Worm (Caenorhabditis elegans): ENCODE data around the gene oig-3.
A peak's percentile ranks its signal among the peaks of the same experiment; 100 is the strongest.

Gene oig-3

ce11 chrV:14684359-14685312 is 44.8 kb upstream of the oig-3 start, which contains the start of gene hsp-90:
TSS of gene hsp-90 (plus strand) at chrV:14684918.
- no peak for TF ChIP-seq mdl-1 (tag; optimal IDR thresholded peaks at IDR 0.05)
- no peak for TF ChIP-seq gmeb-1 (tag; optimal IDR thresholded peaks at IDR 0.05)
- TF ChIP-seq nhr-6 (tag; optimal IDR thresholded peaks at IDR 0.05), result no peak
- no peak for TF ChIP-seq sma-3 (GFP tag; optimal IDR thresholded peaks at IDR 0.05)
- no peak for TF ChIP-seq sem-4 (tag; optimal IDR thresholded peaks at IDR 0.05)
- TF ChIP-seq aly-2 (tag; optimal IDR thresholded peaks at IDR 0.05), result no peak
- no peak for TF ChIP-seq nhr-25 (tag; optimal IDR thresholded peaks at IDR 0.05)
- TF ChIP-seq F13H6.1 (tag; optimal IDR thresholded peaks at IDR 0.05), result no peak
- no peak for TF ChIP-seq snpc-4 (tag; optimal IDR thresholded peaks at IDR 0.05)
- TF ChIP-seq peb-1 (tag; optimal IDR thresholded peaks at IDR 0.05), result no peak
- no peak for TF ChIP-seq nhr-12 (tag; optimal IDR thresholded peaks at IDR 0.05)
- TF ChIP-seq nhr-21 (tag; optimal IDR thresholded peaks at IDR 0.05), result no peak
- TF ChIP-seq egl-27 (tag; optimal IDR thresholded peaks at IDR 0.05), result no peak
- TF ChIP-seq ama-1 (optimal IDR thresholded peaks at IDR 0.05), result peak; percentile 84
- TF ChIP-seq C34F6.9 (tag; optimal IDR thresholded peaks at IDR 0.05), result peak; percentile 55

- TF ChIP-seq ztf-1 (GFP tag; conservative IDR thresholded peaks at IDR 0.05), result peak; percentile 91; the same call in 1 of the 2 replicates
- peak; percentile 83 for TF ChIP-seq nhr-77 (tag; optimal IDR thresholded peaks at IDR 0.05)
- TF ChIP-seq crh-2 (tag; optimal IDR thresholded peaks at IDR 0.05), result peak; percentile 98
- TF ChIP-seq lsy-2 (tag; optimal IDR thresholded peaks at IDR 0.05), result peak; percentile 97 to 98
- peak; percentile 99 for TF ChIP-seq C34F6.9 (tag; optimal IDR thresholded peaks at IDR 0.05)
- TF ChIP-seq ceh-82 (tag; optimal IDR thresholded peaks at IDR 0.05), result peak; percentile 61
- TF ChIP-seq lin-13 (GFP tag; optimal IDR thresholded peaks at IDR 0.05), result peak; percentile 97
- TF ChIP-seq unc-62 (GFP tag; optimal IDR thresholded peaks at IDR 0.05), result peak; percentile 83
- peak; percentile 96 for TF ChIP-seq lin-11 (tag; optimal IDR thresholded peaks at IDR 0.05)
- peak; percentile 95 for TF ChIP-seq gmeb-1 (tag; optimal IDR thresholded peaks at IDR 0.05)
- peak; percentile 73 for TF ChIP-seq ceh-16 (tag; optimal IDR thresholded peaks at IDR 0.05)
- peak; percentile 93 for TF ChIP-seq zag-1 (tag; optimal IDR thresholded peaks at IDR 0.05)
- TF ChIP-seq unc-55 (GFP tag; optimal IDR thresholded peaks at IDR 0.05), result peak; percentile 99
- peak; percentile 98 for TF ChIP-seq sem-4 (tag; optimal IDR thresholded peaks at IDR 0.05)
- TF ChIP-seq elt-1 (tag; optimal IDR thresholded peaks at IDR 0.05), result no peak
- peak; percentile 97 for TF ChIP-seq nhr-129 (tag; optimal IDR thresholded peaks at IDR 0.05)
- TF ChIP-seq egl-27 (tag; optimal IDR thresholded peaks at IDR 0.05), result peak; percentile 95
- peak; percentile 70 for TF ChIP-seq ZK546.5 (tag; optimal IDR thresholded peaks at IDR 0.05)
- peak; percentile 93 for TF ChIP-seq ama-1 (optimal IDR thresholded peaks at IDR 0.05)
- peak; percentile 81 for TF ChIP-seq R02D3.7 (tag; optimal IDR thresholded peaks at IDR 0.05)
- peak; percentile 68 for TF ChIP-seq lin-39 (tag; optimal IDR thresholded peaks at IDR 0.05)
- TF ChIP-seq mbf-1 (tag; optimal IDR thresholded peaks at IDR 0.05), result peak; percentile 54
- TF ChIP-seq nhr-23 (tag; optimal IDR thresholded peaks at IDR 0.05), result no peak
- TF ChIP-seq unc-39 (tag; optimal IDR thresholded peaks at IDR 0.05), result no peak
- peak; percentile 99 for TF ChIP-seq sma-3 (GFP tag; optimal IDR thresholded peaks at IDR 0.05)
- peak; percentile 89 for TF ChIP-seq blmp-1 (tag; optimal IDR thresholded peaks at IDR 0.05; ENCODE audit: insufficient read depth)
- TF ChIP-seq ztf-11 (tag; optimal IDR thresholded peaks at IDR 0.05), result peak; percentile 68
- TF ChIP-seq nhr-25 (tag; optimal IDR thresholded peaks at IDR 0.05), result peak; percentile 98
- TF ChIP-seq nhr-11 (tag; optimal IDR thresholded peaks at IDR 0.05), result no peak
- peak; percentile 89 for TF ChIP-seq fos-1 (tag; optimal IDR thresholded peaks at IDR 0.05)
- TF ChIP-seq sma-9 (GFP tag; optimal IDR thresholded peaks at IDR 0.05), result peak; percentile 99
- TF ChIP-seq sma-9 (tag; optimal IDR thresholded peaks at IDR 0.05), result no peak
- TF ChIP-seq dmd-4 (tag; optimal IDR thresholded peaks at IDR 0.05), result peak; percentile 65
- peak; percentile 93 for TF ChIP-seq skn-1 (tag; optimal IDR thresholded peaks at IDR 0.05)
- peak; percentile 92 for TF ChIP-seq nhr-10 (tag; optimal IDR thresholded peaks at IDR 0.05)
- TF ChIP-seq snpc-4 (tag; optimal IDR thresholded peaks at IDR 0.05), result peak; percentile 90
- TF ChIP-seq nhr-6 (tag; optimal IDR thresholded peaks at IDR 0.05), result no peak
- peak; percentile 97 for TF ChIP-seq mab-5 (tag; optimal IDR thresholded peaks at IDR 0.05)
- TF ChIP-seq nhr-21 (tag; optimal IDR thresholded peaks at IDR 0.05), result peak; percentile 98
- TF ChIP-seq Y55F3AM.14 (GFP tag; optimal IDR thresholded peaks at IDR 0.05), result peak; percentile 94
- TF ChIP-seq aly-2 (tag; optimal IDR thresholded peaks at IDR 0.05), result no peak
- no peak for TF ChIP-seq alr-1 (tag; optimal IDR thresholded peaks at IDR 0.05)
- TF ChIP-seq nhr-12 (tag; optimal IDR thresholded peaks at IDR 0.05), result peak; percentile 46
- TF ChIP-seq F13H6.1 (tag; optimal IDR thresholded peaks at IDR 0.05), result peak; percentile 98
- no peak for TF ChIP-seq peb-1 (tag; optimal IDR thresholded peaks at IDR 0.05)
- TF ChIP-seq elt-3 (tag; optimal IDR thresholded peaks at IDR 0.05), result no peak
- TF ChIP-seq ztf-4 (tag; optimal IDR thresholded peaks at IDR 0.05), result peak; percentile 98
These were observed 43.9 kb upstream of the oig-3 start, which contains the start of gene C47E8.4 for ce11 chrV:14685435-14686058. TSS of gene C47E8.4 (minus strand) at chrV:14685485.
